Fruit fly (Drosophila melanogaster) whole organism: ENCODE results near the gene CG18744.

ENCODE experiments used
- CG8478 ChIP-seq: fragments of >200 bp; optimal IDR thresholded peaks from 2 replicates; lab custom pipeline; 2018; ENCODE audit warnings: inconsistent platforms
- Dll ChIP-seq: fragments of >200 bp; optimal IDR thresholded peaks from 2 replicates; lab custom pipeline; 2017
- EcR ChIP-seq, 2 experiments: fragments of >200 bp; optimal IDR thresholded peaks; 2 replicates each; lab custom pipeline; 2017; ENCODE audit warnings: missing biosample characterization in 2 of 2, missing genetic modification characterization in 2 of 2, missing genetic modification reagents in 2 of 2
- pan ChIP-seq: fragments of >200 bp; optimal IDR thresholded peaks from 2 replicates; lab custom pipeline; 2017
- psq ChIP-seq: fragments of >200 bp; optimal IDR thresholded peaks from 2 replicates; lab custom pipeline; 2017
- usp ChIP-seq: fragments of >200 bp; optimal IDR thresholded peaks from 2 replicates; lab custom pipeline; 2017; ENCODE audit warnings: missing biosample characterization, missing genetic modification characterization, mixed read lengths

Gene CG18744

DNA sequence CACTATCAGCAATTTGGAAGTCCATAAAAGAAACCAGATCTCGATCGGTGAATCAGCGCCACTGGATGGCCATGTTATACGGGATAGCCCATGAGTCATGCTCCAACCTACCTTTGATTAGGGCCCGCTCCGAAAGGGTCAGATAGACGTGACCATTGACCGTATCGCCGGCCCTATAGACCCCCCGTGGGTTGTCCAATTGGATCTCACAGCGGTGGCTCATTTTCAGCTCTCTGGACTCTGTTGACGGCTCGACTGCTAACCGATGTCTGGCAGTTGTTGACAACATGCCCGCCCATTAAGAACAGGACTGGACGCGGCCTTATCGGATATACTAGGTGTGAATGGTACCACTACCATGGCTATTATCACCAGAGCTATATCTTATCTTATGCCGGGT lies at the start of gene CG18744:
Gene CG18744, minus strand, starts transcription at position 247 of the 400 bp plus-strand sequence.
- no peak for TF ChIP-seq CG8478
- TF ChIP-seq usp: no peak
- TF ChIP-seq psq: no peak
- no peak for TF ChIP-seq pan (lab: Kevin White, UChicago)
- TF ChIP-seq EcR (GFP tag; optimal IDR thresholded peaks at IDR 0.05; lab: Kevin White, UChicago): no peak
- TF ChIP-seq Dll (lab: Kevin White, UChicago): no peak

DNA sequence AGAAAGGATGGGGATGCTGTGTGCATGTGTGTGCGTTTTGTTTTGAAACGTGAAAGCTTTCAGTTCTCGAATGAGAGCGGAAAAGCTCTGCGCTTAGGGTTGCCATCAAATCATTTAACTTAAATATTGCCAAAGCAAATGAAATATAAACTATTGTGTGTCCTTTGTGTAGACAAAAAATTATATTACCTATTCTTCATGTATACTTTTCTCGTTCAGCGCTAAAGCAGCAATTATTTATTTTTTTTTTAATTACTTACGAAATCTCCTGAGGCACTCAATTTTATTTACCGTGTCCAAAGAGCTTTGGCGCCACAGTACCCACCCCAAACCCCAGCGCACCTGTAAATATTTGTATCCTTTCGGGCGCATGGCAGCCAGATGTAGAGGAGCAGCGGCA lies 23.0 kb upstream of the CG18744 start:
- no peak for TF ChIP-seq EcR (GFP tag; optimal IDR thresholded peaks at IDR 0.05; lab: Kevin White, UChicago)
- TF ChIP-seq psq: no peak
- TF ChIP-seq Dll (lab: Kevin White, UChicago): no peak
- no peak for TF ChIP-seq pan (lab: Kevin White, UChicago)
- TF ChIP-seq CG8478: no peak
- TF ChIP-seq usp: no peak

DNA sequence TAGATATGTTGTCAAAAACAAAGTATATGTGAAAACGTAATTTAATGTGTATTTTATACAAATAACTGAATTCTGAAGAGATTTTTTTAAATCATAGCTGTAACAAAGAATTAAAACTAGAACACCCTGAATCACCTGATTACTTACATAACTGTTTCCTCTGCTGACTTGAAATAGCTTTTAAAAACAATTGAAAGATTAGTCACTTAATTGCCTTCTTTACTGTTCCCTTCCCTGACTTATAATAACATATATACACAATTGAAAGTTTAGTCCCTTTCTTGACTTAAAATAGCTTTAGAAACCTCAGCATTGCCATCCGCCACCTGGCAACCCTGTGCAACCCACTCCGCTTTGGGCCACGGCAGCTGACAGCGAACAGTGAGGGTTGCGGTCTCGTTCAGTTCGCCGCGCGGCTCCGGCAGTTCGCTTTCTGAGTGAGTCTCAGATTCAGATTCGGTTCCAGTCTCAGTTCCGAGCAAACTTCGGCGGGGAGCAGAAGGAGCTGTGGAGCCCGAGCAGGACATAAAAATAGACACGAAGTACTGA lies 15.5 kb upstream of the CG18744 start, which contains the start of gene CG34384:
Gene CG34384, plus strand, starts transcription at position 381 of the 549 bp plus-strand sequence.
- no peak for TF ChIP-seq Dll (lab: Kevin White, UChicago)
- TF ChIP-seq CG8478: no peak
- no peak for TF ChIP-seq psq
- no peak for TF ChIP-seq usp
- TF ChIP-seq pan (lab: Kevin White, UChicago): no peak
- TF ChIP-seq EcR (GFP tag; optimal IDR thresholded peaks at IDR 0.05; lab: Kevin White, UChicago): no peak

DNA sequence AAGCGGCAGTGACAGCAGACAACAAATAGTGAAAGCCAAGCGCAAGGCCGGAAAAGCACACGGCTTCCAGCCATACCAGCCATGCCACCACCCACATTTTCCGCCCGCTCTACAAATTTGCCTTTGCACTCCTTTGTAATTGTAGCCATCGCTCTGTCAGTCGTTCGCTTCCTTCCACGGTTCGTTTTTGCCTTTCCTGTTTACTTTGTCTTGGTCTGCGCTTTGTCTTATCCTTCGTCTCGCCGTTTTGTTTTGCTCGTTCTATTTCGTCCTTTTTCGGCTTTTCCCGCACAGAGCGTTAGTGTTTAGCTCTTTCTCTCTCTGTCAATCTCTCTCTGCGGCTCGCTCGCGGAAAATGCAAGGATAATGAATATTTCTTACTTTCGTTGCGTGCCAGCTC lies 14.9 kb upstream of the CG18744 start:
- TF ChIP-seq Dll (lab: Kevin White, UChicago): no peak
- TF ChIP-seq psq: no peak
- TF ChIP-seq EcR (GFP tag; optimal IDR thresholded peaks at IDR 0.05; lab: Kevin White, UChicago): no peak
- no peak for TF ChIP-seq pan (lab: Kevin White, UChicago)
- no peak for TF ChIP-seq CG8478
- TF ChIP-seq usp: no peak

dm6 chr3R:7811514-7811913 lies 12.9 kb upstream of the CG18744 start, which contains the start of gene CG31473:
TSS of gene CG31473 (plus strand) at chr3R:7811814.
- no peak for TF ChIP-seq pan (lab: Kevin White, UChicago)
- no peak for TF ChIP-seq psq
- no peak for TF ChIP-seq Dll (lab: Kevin White, UChicago)

- TF ChIP-seq usp (no peak), CG8478 (peak; percentile 27), EcR (GFP tag; optimal IDR thresholded peaks at IDR 0.05; lab: Kevin White, UChicago) (no peak), pan (lab: Kevin White, UChicago) (no peak), psq (no peak), Dll (lab: Kevin White, UChicago) (peak; percentile 73)
These were observed 11.4 kb upstream of the CG18744 start, which contains the start of the genes CG2993 and sgll for dm6 chr3R:7809662-7810621. TSS of gene CG2993 (minus strand) at chr3R:7810014. TSS of gene sgll (plus strand) at chr3R:7810532.

DNA sequence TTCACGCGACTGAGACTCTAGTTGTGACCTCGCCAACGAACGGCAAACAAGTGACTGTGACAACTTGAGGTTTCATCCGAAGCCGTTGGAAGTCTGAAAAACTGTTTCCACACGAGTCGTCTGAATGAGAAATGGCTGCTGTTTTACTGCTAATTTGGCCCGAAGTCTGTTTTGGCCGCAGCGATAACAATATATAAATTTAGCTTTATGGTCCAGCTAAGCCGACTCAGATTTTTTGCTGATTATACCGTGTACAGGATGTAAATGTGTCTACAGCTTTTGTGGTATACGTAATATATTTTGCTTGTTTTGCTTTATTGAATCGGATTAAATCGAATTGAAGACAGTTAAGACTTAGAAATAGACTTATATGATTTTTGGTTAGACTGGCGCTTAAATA lies 5.8 kb upstream of the CG18744 start, which contains the start of gene CG18268:
Gene CG18268, minus strand, starts transcription at position 101 of the 400 bp plus-strand sequence.
- TF ChIP-seq Dll (lab: Kevin White, UChicago): no peak
- no peak for TF ChIP-seq EcR (GFP tag; optimal IDR thresholded peaks at IDR 0.05; lab: Kevin White, UChicago)
- no peak for TF ChIP-seq CG8478
- TF ChIP-seq psq: no peak

DNA sequence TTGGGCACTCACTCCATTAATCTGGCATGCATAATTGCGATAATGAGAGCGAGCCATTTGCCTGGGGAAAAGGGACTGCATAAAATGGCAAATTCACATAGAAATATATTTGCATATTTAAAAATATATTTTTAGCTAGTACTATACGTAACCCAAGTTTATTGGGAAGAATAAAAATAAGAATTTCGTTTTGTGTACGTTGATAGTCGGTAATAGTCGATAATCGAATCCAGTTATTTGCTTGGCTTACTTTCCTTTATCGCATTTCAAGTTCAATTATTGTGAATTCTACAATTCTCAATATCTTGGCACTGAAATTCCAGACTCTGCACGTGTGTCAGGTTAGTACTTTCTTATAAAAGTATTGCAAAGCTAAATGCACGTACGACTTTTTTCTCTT lies 4.1 kb upstream of the CG18744 start, which contains the start of gene CG3014:
Gene CG3014, minus strand, starts transcription at position 101 of the 400 bp plus-strand sequence.
- TF ChIP-seq usp (no peak), Dll (lab: Kevin White, UChicago) (no peak), psq (no peak), pan (lab: Kevin White, UChicago) (no peak), EcR (GFP tag; optimal IDR thresholded peaks at IDR 0.05; lab: Kevin White, UChicago) (no peak)

dm6 chr3R:7793855-7794254 lies 4.7 kb downstream of the CG18744 start, which contains the start of gene CG2641:
TSS of gene CG2641 (plus strand) at chr3R:7794069.
- TF ChIP-seq pan (lab: Kevin White, UChicago) (no peak), Dll (lab: Kevin White, UChicago) (peak; percentile 7), usp (no peak)

- no peak for TF ChIP-seq psq
- no peak for TF ChIP-seq EcR (GFP tag; optimal IDR thresholded peaks at IDR 0.05; lab: Kevin White, UChicago)
- TF ChIP-seq usp: no peak
- TF ChIP-seq CG8478: no peak
- TF ChIP-seq pan (lab: Kevin White, UChicago): no peak
- TF ChIP-seq Dll (lab: Kevin White, UChicago): no peak
These were observed 8.0 kb downstream of the CG18744 start, which contains the start of gene CG10086 for dm6 chr3R:7790583-7791034. TSS of gene CG10086 (plus strand) at chr3R:7790633.

DNA sequence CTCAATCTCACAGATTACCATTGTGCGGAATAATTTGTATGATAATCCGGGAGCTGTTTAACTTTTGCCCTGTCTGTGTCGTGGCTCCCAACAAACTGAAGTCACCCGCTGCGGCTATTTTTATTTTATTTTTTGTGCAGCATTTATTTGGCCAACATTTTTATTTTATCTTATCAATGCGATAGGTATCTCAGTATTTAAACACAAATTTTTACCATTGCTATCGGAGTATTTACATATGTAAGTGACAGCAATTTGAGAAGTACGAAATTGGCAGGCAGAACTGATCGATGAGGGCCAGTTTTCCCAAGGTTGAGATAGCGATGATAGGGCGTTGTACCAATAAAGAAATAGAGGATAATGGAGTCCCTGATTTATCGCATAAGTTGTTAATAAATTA lies 8.5 kb downstream of the CG18744 start, which contains the start of gene CG18746:
Gene CG18746, minus strand, starts transcription at position 101 of the 400 bp plus-strand sequence.
- TF ChIP-seq CG8478 (no peak), Dll (lab: Kevin White, UChicago) (no peak), pan (lab: Kevin White, UChicago) (no peak), usp (no peak), psq (no peak)

DNA sequence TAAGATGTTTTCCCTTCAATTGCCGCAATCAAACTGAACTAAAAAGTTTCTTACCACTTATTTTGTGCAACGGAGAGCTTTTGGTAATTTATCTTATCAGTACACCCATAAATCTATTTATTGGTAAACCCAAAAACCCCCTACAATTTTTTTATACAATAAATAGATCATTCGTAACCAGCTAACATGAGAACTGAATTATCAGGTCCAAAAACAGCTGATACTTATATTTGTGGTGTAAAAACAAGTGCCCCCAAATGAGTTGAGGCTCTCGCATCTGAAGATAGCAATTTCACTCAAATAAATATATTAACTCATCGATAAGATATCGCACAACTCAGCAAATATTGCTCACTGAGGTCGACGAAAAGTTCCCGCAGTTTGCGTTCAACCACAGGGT lies 10.7 kb downstream of the CG18744 start, which contains the start of gene CG18748:
Gene CG18748, minus strand, starts transcription at position 25 of the 400 bp plus-strand sequence.
- no peak for TF ChIP-seq usp
- no peak for TF ChIP-seq pan (lab: Kevin White, UChicago)
- no peak for TF ChIP-seq EcR (GFP tag; optimal IDR thresholded peaks at IDR 0.05; lab: Kevin White, UChicago)
- no peak for TF ChIP-seq psq
- no peak for TF ChIP-seq Dll (lab: Kevin White, UChicago)
- TF ChIP-seq CG8478: no peak
